Fruit fly (Drosophila melanogaster) Kc167 (cell line): ENCODE measurements around the gene Trmt61.

Experiments
- Myc ChIP-seq: fragments of >200 bp; optimal IDR thresholded peaks from 2 replicates; lab custom pipeline; 2017; ENCODE audit warnings: missing external identifiers
- h ChIP-seq: fragments of >200 bp; optimal IDR thresholded peaks from 3 replicates; lab custom pipeline; 2018; ENCODE audit warnings: missing external identifiers
- insv ChIP-seq: fragments of >200 bp; optimal IDR thresholded peaks from 3 replicates; lab custom pipeline; 2018; ENCODE audit warnings: missing external identifiers
- psq ChIP-seq: fragments of >200 bp; optimal IDR thresholded peaks from 2 replicates; lab custom pipeline; 2017; ENCODE audit warnings: missing external identifiers
- ttk ChIP-seq: sonication (Bioruptor generic); optimal IDR thresholded peaks from 2 replicates; lab custom pipeline; 2017; ENCODE audit warnings: missing external identifiers

DNA sequence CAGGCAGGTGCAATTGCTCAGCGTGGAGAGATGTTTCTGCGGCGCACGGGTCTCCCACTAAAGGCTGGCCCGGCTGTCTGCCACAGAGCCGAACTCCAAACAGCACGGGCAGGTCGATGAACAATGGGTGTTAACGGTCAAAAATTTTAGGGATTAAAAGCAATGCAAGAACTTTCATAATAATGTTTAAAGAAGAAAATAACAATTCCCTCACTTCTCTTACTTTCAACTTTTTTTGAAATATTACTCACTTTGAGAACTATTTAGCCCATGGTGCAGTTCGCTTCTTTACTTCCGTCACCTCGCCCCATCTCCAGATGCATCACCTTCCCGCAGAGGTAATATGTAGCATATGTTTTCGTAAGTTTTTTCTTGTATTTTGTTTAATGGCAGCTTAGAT is 13.2 kb downstream of the Trmt61 start:
- TF ChIP-seq psq (lab: Kevin White, UChicago) (no peak), ttk (lab: Kevin White, UChicago) (no peak), insv (lab: Kevin White, UChicago) (no peak), Myc (lab: Kevin White, UChicago) (no peak), h (lab: Kevin White, UChicago) (no peak)
